Worm (Caenorhabditis elegans) whole organism, late embryonic: Measurements from ENCODE around the gene dgtr-1.
A peak's percentile ranks its signal among the peaks of the same experiment; 100 is the strongest.

Experiments used
- C08G9.2 ChIP-seq: sonication (generic microtip); optimal IDR thresholded peaks from 2 replicates; lab custom pipeline; 2016; ENCODE audit warnings: mild to moderate bottlenecking, missing genetic modification characterization, moderate library complexity, missing compliant biosample characterization
- C38D4.7 ChIP-seq: fragments of 200-800 bp; sonication (Bioruptor generic); optimal IDR thresholded peaks from 2 replicates; lab custom pipeline; 2018; ENCODE audit warnings: mild to moderate bottlenecking, missing genetic modification characterization, moderate library complexity, missing compliant biosample characterization
- F13H6.1 ChIP-seq: sonication (generic microtip); optimal IDR thresholded peaks from 2 replicates; lab custom pipeline; 2016; ENCODE audit warnings: missing genetic modification characterization, missing compliant biosample characterization
- K09A11.1 ChIP-seq: sonication (generic microtip); optimal IDR thresholded peaks from 2 replicates; lab custom pipeline; 2017; ENCODE audit warnings: antibody characterized with exemption, mild to moderate bottlenecking, missing genetic modification characterization, missing compliant biosample characterization; ENCODE audit not compliant: insufficient read depth
- T23F11.4 ChIP-seq: fragments of 200-800 bp; sonication (Bioruptor generic); optimal IDR thresholded peaks from 2 replicates; lab custom pipeline; 2018; ENCODE audit warnings: mild to moderate bottlenecking, missing genetic modification characterization, missing compliant biosample characterization
- ceh-18 ChIP-seq: sonication (generic microtip); optimal IDR thresholded peaks from 2 replicates; lab custom pipeline; 2016; ENCODE audit warnings: missing genetic modification characterization, missing compliant biosample characterization
- ceh-2 ChIP-seq: sonication (generic microtip); optimal IDR thresholded peaks from 2 replicates; lab custom pipeline; 2016; ENCODE audit warnings: missing genotype, missing genetic modification characterization, missing compliant biosample characterization
- ceh-31 ChIP-seq: sonication (generic microtip); optimal IDR thresholded peaks from 2 replicates; lab custom pipeline; 2016; ENCODE audit warnings: missing genetic modification characterization, missing compliant biosample characterization
- ceh-45 ChIP-seq: fragments of 200-800 bp; sonication (Bioruptor generic); IDR thresholded peaks from 2 replicates; pipeline ENCODE4 v1.3.6; 2022; ENCODE audit warnings: missing genetic modification reagents, missing genetic modification characterization, missing compliant biosample characterization
- ceh-9 ChIP-seq: sonication (generic microtip); optimal IDR thresholded peaks from 2 replicates; lab custom pipeline; 2016; ENCODE audit warnings: mild to moderate bottlenecking, missing genetic modification characterization, inconsistent platforms, missing compliant biosample characterization
- che-1 ChIP-seq: sonication (generic microtip); optimal IDR thresholded peaks from 2 replicates; lab custom pipeline; 2016; ENCODE audit warnings: mild to moderate bottlenecking, missing genetic modification characterization, missing compliant biosample characterization
- elt-2 ChIP-seq: sonication (generic microtip); optimal IDR thresholded peaks from 2 replicates; lab custom pipeline; 2016; ENCODE audit warnings: missing genetic modification reagents, missing genetic modification characterization, missing compliant biosample characterization
- elt-4 ChIP-seq: sonication (generic microtip); optimal IDR thresholded peaks from 2 replicates; lab custom pipeline; 2016; ENCODE audit warnings: missing genetic modification characterization, missing compliant biosample characterization
- ets-4 ChIP-seq: sonication (generic microtip); optimal IDR thresholded peaks from 2 replicates; lab custom pipeline; 2016; ENCODE audit warnings: missing genetic modification characterization, missing compliant biosample characterization
- fkh-6 ChIP-seq: sonication (generic microtip); optimal IDR thresholded peaks from 2 replicates; lab custom pipeline; 2016; ENCODE audit warnings: missing genetic modification characterization, missing compliant biosample characterization
- gmeb-2 ChIP-seq: sonication (generic microtip); optimal IDR thresholded peaks from 2 replicates; lab custom pipeline; 2016; ENCODE audit warnings: missing genetic modification characterization, inconsistent platforms, missing compliant biosample characterization
- hlh-13 ChIP-seq: fragments of 200-800 bp; sonication (Bioruptor generic); optimal IDR thresholded peaks from 2 replicates; lab custom pipeline; 2018; ENCODE audit warnings: mild to moderate bottlenecking, missing genetic modification characterization, missing compliant biosample characterization
- hlh-30 ChIP-seq: sonication (generic microtip); optimal IDR thresholded peaks from 2 replicates; lab custom pipeline; 2017; ENCODE audit warnings: antibody characterized with exemption, missing genetic modification characterization, missing compliant biosample characterization; ENCODE audit not compliant: insufficient read depth
- lim-6 ChIP-seq: sonication (generic microtip); optimal IDR thresholded peaks from 2 replicates; lab custom pipeline; 2016; ENCODE audit warnings: missing genetic modification characterization, missing compliant biosample characterization
- lin-11 ChIP-seq: fragments of 200-800 bp; sonication (Bioruptor generic); optimal IDR thresholded peaks from 2 replicates; lab custom pipeline; 2018; ENCODE audit warnings: mild to moderate bottlenecking, missing genetic modification characterization, missing compliant biosample characterization
- madf-2 ChIP-seq: sonication (generic microtip); optimal IDR thresholded peaks from 2 replicates; lab custom pipeline; 2017; ENCODE audit warnings: missing genetic modification characterization, missing compliant biosample characterization
- mec-3 ChIP-seq: sonication (generic microtip); optimal IDR thresholded peaks from 2 replicates; lab custom pipeline; 2016; ENCODE audit warnings: borderline replicate concordance, missing genetic modification characterization, missing compliant biosample characterization
- nhr-11 ChIP-seq: fragments of 150-350 bp; optimal IDR thresholded peaks from 2 replicates; lab custom pipeline; 2014; ENCODE audit warnings: missing biosample characterization, missing genetic modification characterization
- nhr-232 ChIP-seq: sonication (generic microtip); optimal IDR thresholded peaks from 2 replicates; lab custom pipeline; 2016; ENCODE audit warnings: missing genetic modification characterization, missing compliant biosample characterization
- npax-4 ChIP-seq: sonication (generic microtip); optimal IDR thresholded peaks from 2 replicates; lab custom pipeline; 2016; ENCODE audit warnings: missing genetic modification characterization, missing compliant biosample characterization
- odd-2 ChIP-seq: sonication (generic microtip); optimal IDR thresholded peaks from 2 replicates; lab custom pipeline; 2017; ENCODE audit warnings: antibody characterized with exemption, mild to moderate bottlenecking, missing genetic modification characterization, missing compliant biosample characterization
- pat-9 ChIP-seq: fragments of 200-800 bp; sonication (Bioruptor generic); optimal IDR thresholded peaks from 2 replicates; lab custom pipeline; 2018; ENCODE audit warnings: mild to moderate bottlenecking, missing genetic modification characterization, moderate library complexity, missing compliant biosample characterization
- pax-1 ChIP-seq: fragments of 150-350 bp; optimal IDR thresholded peaks from 2 replicates; lab custom pipeline; 2014; ENCODE audit warnings: missing biosample characterization, missing genetic modification characterization
- pha-2 ChIP-seq: sonication (generic microtip); optimal IDR thresholded peaks from 2 replicates; lab custom pipeline; 2017; ENCODE audit warnings: mild to moderate bottlenecking, missing genetic modification characterization, missing compliant biosample characterization
- pha-4 ChIP-seq: fragments of 150-350 bp; optimal IDR thresholded peaks from 2 replicates; lab custom pipeline; 2018; ENCODE audit warnings: missing biosample characterization, missing genetic modification reagents, missing genetic modification characterization
- ref-2 ChIP-seq: sonication (generic microtip); optimal IDR thresholded peaks from 2 replicates; lab custom pipeline; 2016; ENCODE audit warnings: missing genetic modification characterization, missing compliant biosample characterization
- sox-4 ChIP-seq: sonication (generic microtip); optimal IDR thresholded peaks from 2 replicates; lab custom pipeline; 2017; ENCODE audit warnings: mild to moderate bottlenecking, missing genetic modification characterization, inconsistent platforms, missing compliant biosample characterization
- tbx-2 ChIP-seq: sonication (generic microtip); optimal IDR thresholded peaks from 2 replicates; lab custom pipeline; 2016; ENCODE audit warnings: missing genetic modification characterization, missing compliant biosample characterization
- unc-3 ChIP-seq, 2 experiments: fragments of 200-800 bp in 1 of 2; sonication (Bioruptor generic) in 1 of 2; sonication (generic microtip) in 1 of 2; conservative IDR thresholded peaks in 1 of 2; optimal IDR thresholded peaks in 1 of 2; 2 replicates each; pipeline versions ENCODE4 v1.3.6 to Lab custom; 2016 to 2022; ENCODE audit warnings: missing compliant biosample characterization in 2 of 2, missing genetic modification characterization in 2 of 2, missing genetic modification reagents in 1 of 2
- unc-42 ChIP-seq: sonication (generic microtip); optimal IDR thresholded peaks from 2 replicates; lab custom pipeline; 2016; ENCODE audit warnings: missing genotype, missing genetic modification characterization, missing compliant biosample characterization
- unc-86 ChIP-seq: sonication (generic microtip); optimal IDR thresholded peaks from 2 replicates; lab custom pipeline; 2016; ENCODE audit warnings: missing genetic modification characterization, missing compliant biosample characterization

dgtr-1 gene

ce11 chrV:6485109-6485508, 11.8 kb upstream of the dgtr-1 start:
- TF ChIP-seq hlh-30 (tag; lab: Kevin White, UChicago) (no peak), madf-2 (no peak), pha-2 (no peak), fkh-6 (tag; lab: Kevin White, UChicago) (no peak), ceh-18 (tag; lab: Kevin White, UChicago) (no peak), odd-2 (tag; lab: Kevin White, UChicago) (no peak), ceh-45 (GFP tag; lab: Robert Waterston, UW) (no peak), lin-11 (tag; lab: Kevin White, UChicago) (no peak), C08G9.2 (tag; lab: Kevin White, UChicago) (no peak), T23F11.4 (GFP tag; lab: Kevin White, UChicago) (no peak), sox-4 (tag; lab: Kevin White, UChicago) (no peak), che-1 (no peak), tbx-2 (tag; lab: Kevin White, UChicago) (peak; percentile 45), unc-42 (tag; lab: Kevin White, UChicago) (peak; percentile 6), F13H6.1 (tag; lab: Kevin White, UChicago) (no peak), ref-2 (tag; lab: Kevin White, UChicago) (peak; percentile 14), ceh-31 (tag; lab: Kevin White, UChicago) (peak; percentile 62), elt-4 (tag; lab: Kevin White, UChicago) (no peak), unc-86 (tag; lab: Kevin White, UChicago) (no peak), gmeb-2 (tag; lab: Kevin White, UChicago) (no peak)
- TF ChIP-seq, all 69 proteins: peak for 4

- TF ChIP-seq sox-4 (tag; lab: Kevin White, UChicago) (no peak), ets-4 (tag; lab: Kevin White, UChicago) (no peak), madf-2 (no peak), unc-42 (tag; lab: Kevin White, UChicago) (no peak), npax-4 (tag; lab: Kevin White, UChicago) (no peak), pha-2 (no peak), pax-1 (tag; lab: Kevin White, UChicago) (no peak), che-1 (no peak), ceh-18 (tag; lab: Kevin White, UChicago) (no peak), pha-4 (tag; lab: Kevin White, UChicago) (no peak)
Measured at ce11 chrV:6487878-6488277, 9.0 kb upstream of the dgtr-1 start.

ce11 chrV:6488849-6489248, 8.1 kb upstream of the dgtr-1 start, which contains the start of gene lec-10:
TSS of gene lec-10 (minus strand) at chrV:6489120.
- no peak for TF ChIP-seq C38D4.7 (GFP tag; lab: Kevin White, UChicago)
- TF ChIP-seq tbx-2 (tag; lab: Kevin White, UChicago) = no peak
- TF ChIP-seq elt-2 (tag; lab: Kevin White, UChicago) = peak; percentile 61
- TF ChIP-seq lim-6 (tag; lab: Kevin White, UChicago) = no peak
- TF ChIP-seq hlh-30 (tag; lab: Kevin White, UChicago) = no peak

- TF ChIP-seq elt-4 (tag; lab: Kevin White, UChicago) = no peak
- no peak for TF ChIP-seq nhr-11
- TF ChIP-seq elt-2 (tag; lab: Kevin White, UChicago) = peak; percentile 95
Measured at ce11 chrV:6492497-6492896, 4.4 kb upstream of the dgtr-1 start.

ce11 chrV:6493821-6494220, 3.1 kb upstream of the dgtr-1 start, which contains the start of gene cpt-6:
TSS of gene cpt-6 (minus strand) at chrV:6493921.
- TF ChIP-seq pha-2 (no peak), nhr-11 (peak; percentile 42)

- TF ChIP-seq mec-3 (no peak), ceh-9 (tag; lab: Kevin White, UChicago) (no peak), pat-9 (no peak), ceh-2 (no peak), nhr-232 (tag; lab: Kevin White, UChicago) (no peak), unc-3 (GFP tag; conservative IDR thresholded peaks at IDR 0.05; lab: Robert Waterston, UW) (no peak), unc-3 (tag; optimal IDR thresholded peaks at IDR 0.05; lab: Kevin White, UChicago) (no peak), lim-6 (tag; lab: Kevin White, UChicago) (no peak), ref-2 (tag; lab: Kevin White, UChicago) (no peak), pax-1 (tag; lab: Kevin White, UChicago) (no peak), K09A11.1 (tag; lab: Kevin White, UChicago) (no peak), nhr-11 (no peak), hlh-13 (GFP tag; lab: Kevin White, UChicago) (no peak), F13H6.1 (tag; lab: Kevin White, UChicago) (no peak)
Measured at ce11 chrV:6495353-6495752, 1.6 kb upstream of the dgtr-1 start.
